Worm (Caenorhabditis elegans) whole organism, mixed stage, embryonic: ENCODE results near the gene math-23.

Experiments used
- bed-3 ChIP-seq: fragments of 200-800 bp; sonication (Bioruptor generic); optimal IDR thresholded peaks from 3 replicates; lab custom pipeline; 2018; ENCODE audit warnings: mild to moderate bottlenecking, missing genetic modification characterization, moderate library complexity, missing compliant biosample characterization
- blmp-1 ChIP-seq: fragments of 150-350 bp; optimal IDR thresholded peaks from 2 replicates; lab custom pipeline; 2014; ENCODE audit warnings: missing biosample characterization, missing genetic modification characterization
- ces-1 ChIP-seq: fragments of 150-350 bp; optimal IDR thresholded peaks from 2 replicates; lab custom pipeline; 2014; ENCODE audit warnings: missing biosample characterization, missing genetic modification reagents, missing genetic modification characterization
- elt-1 ChIP-seq: sonication (generic microtip); optimal IDR thresholded peaks from 2 replicates; lab custom pipeline; 2017; ENCODE audit warnings: missing genetic modification characterization, mild to moderate bottlenecking, missing compliant biosample characterization, antibody characterized with exemption, moderate library complexity, borderline replicate concordance; ENCODE audit not compliant: insufficient read depth
- nhr-237 ChIP-seq: fragments of 150-350 bp; optimal IDR thresholded peaks from 2 replicates; lab custom pipeline; 2014; ENCODE audit warnings: missing biosample characterization, missing genetic modification characterization
- nhr-76 ChIP-seq: sonication (generic microtip); optimal IDR thresholded peaks from 2 replicates; lab custom pipeline; 2017; ENCODE audit warnings: missing biosample characterization, missing genetic modification characterization
- snpc-4 ChIP-seq: fragments of 150-350 bp; optimal IDR thresholded peaks from 2 replicates; lab custom pipeline; 2014; ENCODE audit warnings: missing biosample characterization, missing genetic modification characterization
- unc-62 ChIP-seq: fragments of 150-350 bp; optimal IDR thresholded peaks from 2 replicates; lab custom pipeline; 2014; ENCODE audit warnings: missing biosample characterization, missing genetic modification reagents, missing genetic modification characterization

DNA sequence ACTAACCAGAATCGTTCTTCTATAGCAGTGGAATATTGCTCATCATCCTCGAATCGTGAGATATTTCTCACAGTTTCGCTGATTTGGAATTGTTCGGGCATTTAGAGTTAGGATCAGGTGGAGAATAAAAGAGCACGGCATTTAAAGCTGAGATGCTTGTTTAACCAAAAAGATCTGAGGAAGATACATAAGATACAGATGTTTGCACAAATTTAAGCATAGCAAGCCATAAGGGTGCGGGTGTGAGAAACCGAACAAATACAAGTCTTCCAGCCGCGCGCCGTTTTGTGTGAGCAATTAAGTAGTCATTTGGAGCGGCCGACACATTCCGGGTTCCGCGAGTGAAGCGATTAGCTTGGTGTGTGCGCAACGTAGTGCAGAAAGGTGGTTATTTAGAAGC, 15.7 kb upstream of the math-23 start, which contains the start of gene math-7:
- TF ChIP-seq unc-62 (GFP tag; lab: Kevin White, UChicago) (no peak), blmp-1 (tag; lab: Kevin White, UChicago) (no peak), ces-1 (GFP tag; lab: Kevin White, UChicago) (no peak), bed-3 (GFP tag; lab: Kevin White, UChicago) (no peak), elt-1 (tag; lab: Kevin White, UChicago) (no peak), snpc-4 (no peak), nhr-237 (tag; lab: Kevin White, UChicago) (no peak), nhr-76 (tag; lab: Kevin White, UChicago) (no peak)
